Fruit fly (Drosophila melanogaster) whole organism, embryonic: Measurements from ENCODE around the gene CG46459.

Source experiments
- Atf3 ChIP-seq: fragments of 200-800 bp; sonication (Bioruptor generic); optimal IDR thresholded peaks from 3 replicates; lab custom pipeline; 2016; ENCODE audit warnings: missing biosample characterization, missing genetic modification characterization
- Bteb2 ChIP-seq: fragments of 200-800 bp; sonication (Bioruptor generic); optimal IDR thresholded peaks from 2 replicates; lab custom pipeline; 2016; ENCODE audit warnings: missing biosample characterization, missing genetic modification characterization
- CG10321 ChIP-seq: fragments of 200-800 bp; sonication (Bioruptor generic); IDR thresholded peaks from 2 replicates; pipeline ENCODE4 v1.3.6; 2022; ENCODE audit warnings: missing biosample characterization, missing genetic modification characterization
- CG10366 ChIP-seq: fragments of 200-800 bp; sonication (Bioruptor generic); IDR thresholded peaks from 2 replicates; pipeline ENCODE4 v1.3.6; 2022; ENCODE audit warnings: missing biosample characterization, missing genetic modification characterization
- CG11093 ChIP-seq: fragments of 200-800 bp; sonication (Bioruptor generic); IDR thresholded peaks from 3 replicates; pipeline ENCODE4 v1.3.6; 2022; ENCODE audit warnings: missing biosample characterization, missing genetic modification characterization
- CG11398 ChIP-seq: fragments of 200-800 bp; sonication (Bioruptor generic); optimal IDR thresholded peaks from 2 replicates; lab custom pipeline; 2016; ENCODE audit warnings: missing biosample characterization, missing genetic modification characterization
- CG12155 ChIP-seq: fragments of 200-800 bp; sonication (Bioruptor generic); optimal IDR thresholded peaks from 3 replicates; lab custom pipeline; 2016; ENCODE audit warnings: missing biosample characterization, missing genetic modification characterization
- CG12942 ChIP-seq: fragments of 200-800 bp; sonication (Bioruptor generic); optimal IDR thresholded peaks from 3 replicates; lab custom pipeline; 2016; ENCODE audit warnings: missing biosample characterization, missing genetic modification characterization
- CG14667 ChIP-seq: fragments of 200-800 bp; sonication (Bioruptor generic); IDR thresholded peaks from 2 replicates; pipeline ENCODE4 v1.3.6; 2022; ENCODE audit warnings: missing biosample characterization, missing genetic modification characterization
- CG14710 ChIP-seq: fragments of 200-800 bp; sonication (Bioruptor generic); optimal IDR thresholded peaks from 3 replicates; lab custom pipeline; 2019; ENCODE audit warnings: missing biosample characterization, mild to moderate bottlenecking, missing genetic modification characterization, moderate library complexity
- CG18262 ChIP-seq: fragments of 200-800 bp; optimal IDR thresholded peaks from 3 replicates; lab custom pipeline; 2019; ENCODE audit warnings: missing biosample characterization, mild to moderate bottlenecking, missing genetic modification characterization, moderate library complexity
- CG18476 ChIP-seq: fragments of 200-800 bp; sonication (Bioruptor generic); optimal IDR thresholded peaks from 2 replicates; lab custom pipeline; 2016; ENCODE audit warnings: missing biosample characterization, mild to moderate bottlenecking, missing genetic modification characterization
- CG18599 ChIP-seq: fragments of 200-800 bp; sonication (Bioruptor generic); optimal IDR thresholded peaks from 3 replicates; lab custom pipeline; 2017; ENCODE audit warnings: missing biosample characterization, missing genetic modification characterization, mild to moderate bottlenecking, moderate library complexity, missing genetic modification reagents
- CG18619 ChIP-seq: fragments of 200-800 bp; sonication (Bioruptor generic); optimal IDR thresholded peaks from 3 replicates; lab custom pipeline; 2017; ENCODE audit warnings: missing biosample characterization, mild to moderate bottlenecking, missing genetic modification characterization
- CG2129 ChIP-seq: fragments of 200-800 bp; sonication (Bioruptor generic); IDR thresholded peaks from 2 replicates; pipeline ENCODE4 v1.3.6; 2022; ENCODE audit warnings: missing biosample characterization, missing genetic modification characterization; ENCODE audit not compliant: partially characterized antibody
- CG34422 ChIP-seq: fragments of 200-800 bp; sonication (Bioruptor generic); IDR thresholded peaks from 3 replicates; pipeline ENCODE4 v1.3.6; 2022; ENCODE audit warnings: missing biosample characterization, missing genetic modification characterization
- CG7271 ChIP-seq: fragments of 200-800 bp; sonication (Bioruptor generic); optimal IDR thresholded peaks from 2 replicates; lab custom pipeline; 2018; ENCODE audit warnings: missing biosample characterization, mild to moderate bottlenecking, missing genetic modification characterization, moderate library complexity
- CG7786 ChIP-seq: fragments of 200-800 bp; sonication (Bioruptor generic); optimal IDR thresholded peaks from 2 replicates; lab custom pipeline; 2016; ENCODE audit warnings: missing biosample characterization, missing genetic modification characterization
- CG7928 ChIP-seq: fragments of 200-800 bp; sonication (Bioruptor generic); optimal IDR thresholded peaks from 2 replicates; lab custom pipeline; 2017; ENCODE audit warnings: missing biosample characterization, mild to moderate bottlenecking, missing genetic modification characterization
- CG8924 ChIP-seq: fragments of 200-800 bp; optimal IDR thresholded peaks from 3 replicates; lab custom pipeline; 2019; ENCODE audit warnings: missing biosample characterization, mild to moderate bottlenecking, missing genetic modification characterization, moderate library complexity
- CG8944 ChIP-seq: fragments of 200-800 bp; sonication (Bioruptor generic); optimal IDR thresholded peaks from 3 replicates; lab custom pipeline; 2016; ENCODE audit warnings: missing biosample characterization, missing genetic modification characterization
- CkIIα-i1 ChIP-seq: fragments of 200-800 bp; sonication (Bioruptor generic); IDR thresholded peaks from 2 replicates; pipeline ENCODE4 v1.3.6; 2022; ENCODE audit warnings: missing biosample characterization, missing genetic modification characterization
- Dll ChIP-seq: fragments of 200-800 bp; sonication (Bioruptor generic); IDR thresholded peaks from 4 replicates; pipeline ENCODE4 v1.3.6; 2022; ENCODE audit warnings: missing biosample characterization, missing genetic modification characterization; ENCODE audit not compliant: partially characterized antibody
- Fer2 ChIP-seq: fragments of 200-800 bp; sonication (Bioruptor generic); optimal IDR thresholded peaks from 2 replicates; lab custom pipeline; 2018; ENCODE audit warnings: missing biosample characterization, mild to moderate bottlenecking, missing genetic modification characterization, moderate library complexity
- H2.0 ChIP-seq: fragments of 200-800 bp; sonication (Bioruptor generic); IDR thresholded peaks from 2 replicates; pipeline ENCODE4 v1.3.6; 2022; ENCODE audit warnings: missing biosample characterization, missing genetic modification characterization
- HLH54F ChIP-seq: fragments of 200-800 bp; sonication (Bioruptor generic); optimal IDR thresholded peaks from 3 replicates; lab custom pipeline; 2016; ENCODE audit warnings: missing biosample characterization, missing genetic modification characterization
- Hmx ChIP-seq: fragments of 200-800 bp; sonication (Bioruptor generic); optimal IDR thresholded peaks from 2 replicates; lab custom pipeline; 2016; ENCODE audit warnings: missing biosample characterization, missing genetic modification characterization
- MESR4 ChIP-seq: fragments of 200-800 bp; sonication (Bioruptor generic); optimal IDR thresholded peaks from 2 replicates; lab custom pipeline; 2018; ENCODE audit warnings: missing biosample characterization, mild to moderate bottlenecking, missing genetic modification characterization, moderate library complexity
- Mad ChIP-seq: fragments of 200-800 bp; sonication (Bioruptor generic); optimal IDR thresholded peaks from 2 replicates; lab custom pipeline; 2016; ENCODE audit warnings: missing biosample characterization, missing genetic modification characterization
- Nf-YA ChIP-seq: fragments of 200-800 bp; sonication (Bioruptor generic); IDR thresholded peaks from 2 replicates; pipeline ENCODE4 v1.3.6; 2022; ENCODE audit warnings: missing biosample characterization, missing genetic modification characterization
- NfI ChIP-seq: fragments of 200-800 bp; sonication (Bioruptor generic); optimal IDR thresholded peaks from 3 replicates; lab custom pipeline; 2018; ENCODE audit warnings: missing biosample characterization, mild to moderate bottlenecking, missing genetic modification characterization, moderate library complexity
- Opbp ChIP-seq: fragments of 200-800 bp; sonication (Bioruptor generic); IDR thresholded peaks from 3 replicates; pipeline ENCODE4 v1.3.6; 2022; ENCODE audit warnings: missing biosample characterization, missing genetic modification characterization; ENCODE audit not compliant: partially characterized antibody
- Sin3A ChIP-seq: fragments of >200 bp; optimal IDR thresholded peaks from 2 replicates; lab custom pipeline; 2018
- bcd ChIP-seq: fragments of 200-800 bp; sonication (Bioruptor generic); optimal IDR thresholded peaks from 2 replicates; lab custom pipeline; 2017; ENCODE audit warnings: missing biosample characterization, mild to moderate bottlenecking, missing genetic modification characterization
- chm ChIP-seq: fragments of 200-800 bp; sonication (Bioruptor generic); IDR thresholded peaks from 2 replicates; pipeline ENCODE4 v1.3.6; 2022; ENCODE audit warnings: missing biosample characterization, missing genetic modification characterization
- danr ChIP-seq: fragments of 200-800 bp; sonication (Bioruptor generic); IDR thresholded peaks from 2 replicates; pipeline ENCODE4 v1.3.6; 2022; ENCODE audit warnings: missing biosample characterization, missing genetic modification characterization
- dmrt11E ChIP-seq: fragments of 200-800 bp; sonication (Bioruptor generic); optimal IDR thresholded peaks from 3 replicates; lab custom pipeline; 2018; ENCODE audit warnings: missing biosample characterization, mild to moderate bottlenecking, missing genetic modification characterization, moderate library complexity
- en ChIP-seq: fragments of 200-800 bp; sonication (Bioruptor generic); optimal IDR thresholded peaks from 2 replicates; lab custom pipeline; 2016; ENCODE audit warnings: missing biosample characterization, missing genetic modification characterization
- hbn ChIP-seq: fragments of 200-800 bp; sonication (Bioruptor generic); IDR thresholded peaks from 2 replicates; pipeline ENCODE4 v1.3.6; 2022; ENCODE audit warnings: missing biosample characterization, missing genetic modification characterization; ENCODE audit not compliant: partially characterized antibody
- ken ChIP-seq: fragments of 200-800 bp; sonication (Bioruptor generic); IDR thresholded peaks from 3 replicates; pipeline ENCODE4 v1.3.6; 2022; ENCODE audit warnings: missing biosample characterization, missing genetic modification characterization
- lilli ChIP-seq: fragments of 200-800 bp; sonication (Bioruptor generic); optimal IDR thresholded peaks from 3 replicates; lab custom pipeline; 2016; ENCODE audit warnings: missing biosample characterization, missing genetic modification characterization
- oc ChIP-seq: fragments of 200-800 bp; sonication (Bioruptor generic); optimal IDR thresholded peaks from 2 replicates; lab custom pipeline; 2018; ENCODE audit warnings: missing biosample characterization, mild to moderate bottlenecking, missing genetic modification characterization, moderate library complexity
- pum ChIP-seq: fragments of 200-800 bp; sonication (Bioruptor generic); optimal IDR thresholded peaks from 2 replicates; lab custom pipeline; 2016; ENCODE audit warnings: missing biosample characterization, missing genetic modification characterization
- pzg ChIP-seq: fragments of 200-800 bp; sonication (Bioruptor generic); optimal IDR thresholded peaks from 3 replicates; lab custom pipeline; 2018; ENCODE audit warnings: missing biosample characterization, mild to moderate bottlenecking, missing genetic modification characterization, moderate library complexity
- scrt ChIP-seq: fragments of 200-800 bp; sonication (Bioruptor generic); optimal IDR thresholded peaks from 2 replicates; lab custom pipeline; 2018; ENCODE audit warnings: missing biosample characterization, mild to moderate bottlenecking, missing genetic modification characterization, moderate library complexity
- sim ChIP-seq: fragments of 200-800 bp; sonication (Bioruptor generic); IDR thresholded peaks from 2 replicates; pipeline ENCODE4 v1.3.6; 2022; ENCODE audit warnings: missing biosample characterization, missing genetic modification characterization
- sisA ChIP-seq: fragments of 200-800 bp; sonication (Bioruptor generic); IDR thresholded peaks from 2 replicates; pipeline ENCODE4 v1.3.6; 2022; ENCODE audit warnings: missing biosample characterization, missing genetic modification characterization
- stwl ChIP-seq: fragments of 200-800 bp; sonication (Bioruptor generic); optimal IDR thresholded peaks from 3 replicates; lab custom pipeline; 2018; ENCODE audit warnings: missing biosample characterization, mild to moderate bottlenecking, missing genetic modification characterization, moderate library complexity
- twi ChIP-seq: fragments of 200-800 bp; optimal IDR thresholded peaks from 2 replicates; lab custom pipeline; 2019; ENCODE audit warnings: missing biosample characterization, mild to moderate bottlenecking, missing genetic modification characterization, moderate library complexity
- unpg ChIP-seq: fragments of 200-800 bp; sonication (Bioruptor generic); optimal IDR thresholded peaks from 3 replicates; lab custom pipeline; 2018; ENCODE audit warnings: missing biosample characterization, mild to moderate bottlenecking, missing genetic modification characterization, moderate library complexity
- z ChIP-seq: fragments of 200-800 bp; sonication (Bioruptor generic); IDR thresholded peaks from 3 replicates; pipeline ENCODE4 v1.3.6; 2022; ENCODE audit warnings: missing biosample characterization, missing genetic modification characterization
- zen2 ChIP-seq: fragments of 200-800 bp; sonication (Bioruptor generic); IDR thresholded peaks from 3 replicates; pipeline ENCODE4 v1.3.6; 2022; ENCODE audit warnings: missing biosample characterization, missing genetic modification characterization; ENCODE audit not compliant: partially characterized antibody

The CG46459 gene

dm6 chr3R:10696371-10696777, at the start of gene CG46459, which contains the start of the genes pug and CG14683 (continued):
- peak; percentile 74 for TF ChIP-seq lilli (GFP tag; lab: Kevin White, UChicago)
- no peak for TF ChIP-seq danr (GFP tag; lab: Robert Waterston, UW)
- TF ChIP-seq Hmx, result peak; percentile 10
- TF ChIP-seq CG8944 (GFP tag; lab: Kevin White, UChicago), result peak; percentile 32
- TF ChIP-seq CG10366, result no peak; the same call in 1 of the 2 replicates
- TF ChIP-seq chm (GFP tag; lab: Robert Waterston, UW), result no peak
- TF ChIP-seq NfI (GFP tag; lab: Kevin White, UChicago), result peak; percentile 10
- TF ChIP-seq CG8924 (tag; lab: Kevin White, UChicago), result peak; percentile 15
- peak; percentile 24 for TF ChIP-seq CG18476 (GFP tag; lab: Kevin White, UChicago)
- TF ChIP-seq MESR4, result peak; percentile 45
- peak; percentile 15 for TF ChIP-seq Bteb2
- TF ChIP-seq CkIIα-i1 (GFP tag; lab: Robert Waterston, UW), result no peak
- peak; percentile 98 for TF ChIP-seq CG2129 (GFP tag; lab: Robert Waterston, UW)
- peak; percentile 46 for TF ChIP-seq CG7786 (GFP tag; lab: Kevin White, UChicago)
- TF ChIP-seq Fer2 (tag; lab: Kevin White, UChicago), result no peak
- TF ChIP-seq CG18262 (tag; lab: Kevin White, UChicago), result peak; percentile 26
- peak; percentile 48 for TF ChIP-seq HLH54F (GFP tag; lab: Kevin White, UChicago)
- no peak for TF ChIP-seq oc (tag; lab: Kevin White, UChicago)
- no peak for TF ChIP-seq CG18619
- no peak for TF ChIP-seq sim (GFP tag; lab: Robert Waterston, UW)
- TF ChIP-seq CG12155 (GFP tag; lab: Kevin White, UChicago), result peak; percentile 31
- TF ChIP-seq hbn (GFP tag; lab: Robert Waterston, UW), result peak; percentile 97
- no peak for TF ChIP-seq CG7271 (tag; lab: Kevin White, UChicago)
- TF ChIP-seq twi (tag; lab: Kevin White, UChicago), result peak; percentile 5
- 0 out of 2 replicates have a peak, but pooled peaks have one; percentile 6 for TF ChIP-seq sisA (GFP tag; lab: Robert Waterston, UW)
- peak; percentile 31 for TF ChIP-seq CG18599
- peak; percentile 26 for TF ChIP-seq dmrt11E (tag; lab: Kevin White, UChicago)
- peak; percentile 20 for TF ChIP-seq en
- peak; percentile 44 for TF ChIP-seq unpg (GFP tag; lab: Kevin White, UChicago)
- peak; percentile 45 for TF ChIP-seq pum
- TF ChIP-seq CG10321 (GFP tag; lab: Robert Waterston, UW), result no peak
- TF ChIP-seq ken, result no peak
- TF ChIP-seq H2.0, result no peak
- no peak for TF ChIP-seq CG7928 (GFP tag; lab: Kevin White, UChicago)
- TF ChIP-seq Nf-YA (GFP tag; lab: Robert Waterston, UW), result no peak
- no peak for TF ChIP-seq CG11093 (GFP tag; lab: Robert Waterston, UW)
- no peak for TF ChIP-seq CG34422 (GFP tag; lab: Robert Waterston, UW)
- TF ChIP-seq Mad (GFP tag; lab: Kevin White, UChicago), result peak; percentile 41
- no peak for TF ChIP-seq CG14667 (GFP tag; lab: Robert Waterston, UW)
- peak; percentile 29 for TF ChIP-seq Sin3A
- TF ChIP-seq stwl (tag; lab: Kevin White, UChicago), result peak; percentile 94
- peak; percentile 40 for TF ChIP-seq Atf3 (GFP tag; lab: Kevin White, UChicago)
- TF ChIP-seq z, result no peak
- no peak for TF ChIP-seq CG11398 (GFP tag; lab: Kevin White, UChicago)
- peak; percentile 68 for TF ChIP-seq pzg (GFP tag; lab: Kevin White, UChicago)
- peak; percentile 94 for TF ChIP-seq zen2
- TF ChIP-seq bcd (GFP tag; lab: Kevin White, UChicago), result peak; percentile 16
- peak; percentile 64 for TF ChIP-seq CG14710
- TF ChIP-seq scrt (GFP tag; lab: Kevin White, UChicago), result no peak
- peak; percentile 99 for TF ChIP-seq Dll
- peak; percentile 4 for TF ChIP-seq CG12942 (GFP tag; lab: Kevin White, UChicago)
- TF ChIP-seq Opbp, result peak; percentile 94
